Worm (Caenorhabditis elegans): Measurements from ENCODE around the gene hlh-3.

DNA sequence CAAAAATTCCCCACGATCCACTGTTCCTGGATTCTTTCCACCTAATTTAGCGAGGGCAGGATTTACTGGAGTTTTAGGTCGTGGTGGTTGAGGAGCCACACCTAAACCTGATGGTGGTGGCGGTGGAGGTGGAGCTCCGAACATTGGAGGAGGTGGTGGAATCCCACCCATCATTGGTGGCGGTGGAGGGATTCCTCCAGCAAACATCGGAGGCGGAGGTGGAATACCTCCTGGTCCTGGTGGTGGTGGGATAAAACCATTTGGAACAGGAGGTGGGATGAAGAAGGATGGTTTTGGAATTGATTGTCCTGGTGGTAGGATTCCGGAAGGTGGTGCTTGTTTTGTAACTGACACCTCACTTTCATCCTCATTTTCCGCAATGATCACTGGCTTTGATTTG lies 16.6 kb upstream of the hlh-3 start:
- TF ChIP-seq snpc-4 (tag; optimal IDR thresholded peaks at IDR 0.05) (no peak), nhr-25 (tag; optimal IDR thresholded peaks at IDR 0.05) (no peak), ama-1 (optimal IDR thresholded peaks at IDR 0.05) (no peak), crh-2 (tag; optimal IDR thresholded peaks at IDR 0.05) (no peak), blmp-1 (tag; optimal IDR thresholded peaks at IDR 0.05; ENCODE audit: insufficient read depth) (no peak), sem-4 (tag; optimal IDR thresholded peaks at IDR 0.05) (no peak), alr-1 (tag; optimal IDR thresholded peaks at IDR 0.05) (no peak), lin-39 (tag; optimal IDR thresholded peaks at IDR 0.05) (no peak), lsy-2 (tag; optimal IDR thresholded peaks at IDR 0.05) (no peak)

Measured in whole organism, L2 larva.